Worm (Caenorhabditis elegans) whole organism, young adult: ENCODE results near the gene srw-60.

Experiments used
- B0019.2 ChIP-seq: fragments of 200-800 bp; sonication (Bioruptor generic); conservative IDR thresholded peaks from 2 replicates; pipeline ENCODE4 v1.3.6; 2022; ENCODE audit warnings: missing genetic modification reagents, missing genetic modification characterization, missing compliant biosample characterization
- B0035.1 ChIP-seq: sonication (generic microtip); optimal IDR thresholded peaks from 2 replicates; lab custom pipeline; 2016; ENCODE audit warnings: missing genetic modification characterization, mild to moderate bottlenecking, missing compliant biosample characterization, missing genotype, missing genetic modification reagents
- B0261.1 ChIP-seq: sonication (generic microtip); optimal IDR thresholded peaks from 2 replicates; lab custom pipeline; 2016; ENCODE audit warnings: mild to moderate bottlenecking, missing genetic modification characterization, moderate library complexity, missing compliant biosample characterization
- F33H1.4 ChIP-seq: fragments of 200-800 bp; sonication (Bioruptor generic); IDR thresholded peaks from 2 replicates; pipeline ENCODE4 v1.3.6; 2022; ENCODE audit warnings: missing genetic modification reagents, missing genetic modification characterization, missing compliant biosample characterization
- F37B4.10 ChIP-seq: fragments of 200-800 bp; sonication (Bioruptor generic); IDR thresholded peaks from 2 replicates; pipeline ENCODE4 v1.3.6; 2022; ENCODE audit warnings: missing genetic modification characterization, missing compliant biosample characterization
- T26A5.8 ChIP-seq: sonication (generic microtip); optimal IDR thresholded peaks from 2 replicates; lab custom pipeline; 2016; ENCODE audit warnings: missing genetic modification characterization, missing compliant biosample characterization
- Y53G8AR.9 ChIP-seq: fragments of 200-800 bp; sonication (Bioruptor generic); conservative IDR thresholded peaks from 2 replicates; pipeline ENCODE4 v1.3.6; 2022; ENCODE audit warnings: missing genetic modification reagents, missing genetic modification characterization, missing compliant biosample characterization
- Y56A3A.18 ChIP-seq: fragments of 200-800 bp; sonication (Bioruptor generic); IDR thresholded peaks from 2 replicates; pipeline ENCODE4 v1.3.6; 2022; ENCODE audit warnings: missing genetic modification reagents, missing genetic modification characterization, missing compliant biosample characterization
- Y95B8A.8 ChIP-seq: fragments of 200-800 bp; sonication (Bioruptor generic); IDR thresholded peaks from 2 replicates; pipeline ENCODE4 v1.3.6; 2022; ENCODE audit warnings: missing genetic modification reagents, missing genetic modification characterization, missing compliant biosample characterization
- ZK185.1 ChIP-seq: sonication (generic microtip); optimal IDR thresholded peaks from 2 replicates; lab custom pipeline; 2016; ENCODE audit warnings: mild to moderate bottlenecking, missing genetic modification characterization, missing compliant biosample characterization; ENCODE audit not compliant: poor library complexity, severe bottlenecking
- aptf-2 ChIP-seq: fragments of 200-800 bp; sonication (Bioruptor generic); conservative IDR thresholded peaks from 2 replicates; pipeline ENCODE4 v1.3.6; 2022; ENCODE audit warnings: missing genetic modification reagents, missing genetic modification characterization, missing compliant biosample characterization
- attf-6 ChIP-seq: fragments of 200-800 bp; sonication (Bioruptor generic); IDR thresholded peaks from 2 replicates; pipeline ENCODE4 v1.3.6; 2022; ENCODE audit warnings: missing genetic modification reagents, missing genetic modification characterization, missing compliant biosample characterization
- bed-2 ChIP-seq: fragments of 200-800 bp; sonication (Bioruptor generic); IDR thresholded peaks from 2 replicates; pipeline ENCODE4 v1.3.6; 2022; ENCODE audit warnings: missing genetic modification reagents, missing genetic modification characterization, missing compliant biosample characterization
- ccch-3 ChIP-seq: fragments of 200-800 bp; sonication (Bioruptor generic); optimal IDR thresholded peaks from 2 replicates; lab custom pipeline; 2018; ENCODE audit warnings: mild to moderate bottlenecking, missing genetic modification characterization, missing compliant biosample characterization
- cebp-1 ChIP-seq, 2 experiments: fragments of 200-800 bp in 1 of 2; sonication (Bioruptor generic) in 1 of 2; sonication (generic microtip) in 1 of 2; IDR thresholded peaks in 1 of 2; optimal IDR thresholded peaks in 1 of 2; 2 replicates each; pipeline versions ENCODE4 v1.3.6 to Lab custom; 2017 to 2022; ENCODE audit warnings: missing compliant biosample characterization in 2 of 2, missing genetic modification characterization in 2 of 2, mild to moderate bottlenecking in 1 of 2, missing genetic modification reagents in 1 of 2, moderate library complexity in 1 of 2
- ceh-100 ChIP-seq: fragments of 200-800 bp; sonication (Bioruptor generic); IDR thresholded peaks from 2 replicates; pipeline ENCODE4 v1.3.6; 2022; ENCODE audit warnings: missing genetic modification reagents, missing genetic modification characterization, missing compliant biosample characterization
- die-1 ChIP-seq: sonication (generic microtip); optimal IDR thresholded peaks from 2 replicates; lab custom pipeline; 2016; ENCODE audit warnings: missing genotype, mild to moderate bottlenecking, missing genetic modification characterization, missing compliant biosample characterization
- dpff-1 ChIP-seq: sonication (generic microtip); optimal IDR thresholded peaks from 2 replicates; lab custom pipeline; 2017; ENCODE audit warnings: mild to moderate bottlenecking, missing genetic modification characterization, missing compliant biosample characterization
- egrh-3 ChIP-seq: fragments of 200-800 bp; sonication (Bioruptor generic); IDR thresholded peaks from 2 replicates; pipeline ENCODE4 v1.3.6; 2022; ENCODE audit warnings: missing genetic modification reagents, missing genetic modification characterization, missing compliant biosample characterization
- hmg-1.2 ChIP-seq: fragments of 200-800 bp; sonication (Bioruptor generic); IDR thresholded peaks from 2 replicates; pipeline ENCODE4 v1.3.6; 2022; ENCODE audit warnings: missing genetic modification reagents, missing genetic modification characterization, missing compliant biosample characterization
- hmg-20 ChIP-seq: fragments of 200-800 bp; sonication (Bioruptor generic); IDR thresholded peaks from 2 replicates; pipeline ENCODE4 v1.3.6; 2022; ENCODE audit warnings: missing genetic modification reagents, missing genetic modification characterization, missing compliant biosample characterization
- lin-40 ChIP-seq: sonication (generic microtip); optimal IDR thresholded peaks from 2 replicates; lab custom pipeline; 2016; ENCODE audit warnings: missing genetic modification characterization, mild to moderate bottlenecking, missing compliant biosample characterization, missing genotype, missing genetic modification reagents
- madf-10 ChIP-seq: sonication (generic microtip); optimal IDR thresholded peaks from 2 replicates; lab custom pipeline; 2016; ENCODE audit warnings: mild to moderate bottlenecking, missing genetic modification characterization, missing compliant biosample characterization
- madf-3 ChIP-seq: fragments of 200-800 bp; sonication (Bioruptor generic); IDR thresholded peaks from 2 replicates; pipeline ENCODE4 v1.3.6; 2022; ENCODE audit warnings: missing genetic modification reagents, missing genetic modification characterization, missing compliant biosample characterization
- mcd-1 ChIP-seq: fragments of 200-800 bp; sonication (Bioruptor generic); IDR thresholded peaks from 2 replicates; pipeline ENCODE4 v1.3.6; 2022; ENCODE audit warnings: missing genetic modification reagents, missing genetic modification characterization, missing compliant biosample characterization
- mxl-1 ChIP-seq: sonication (generic microtip); optimal IDR thresholded peaks from 2 replicates; lab custom pipeline; 2016; ENCODE audit warnings: missing genetic modification characterization, missing compliant biosample characterization
- nfya-1 ChIP-seq: sonication (generic microtip); optimal IDR thresholded peaks from 2 replicates; lab custom pipeline; 2017; ENCODE audit warnings: antibody characterized with exemption, missing compliant biosample characterization, missing genetic modification characterization, borderline replicate concordance; ENCODE audit not compliant: insufficient read depth
- nfyb-1 ChIP-seq: fragments of 200-800 bp; sonication (Bioruptor generic); IDR thresholded peaks from 2 replicates; pipeline ENCODE4 v1.3.6; 2022; ENCODE audit warnings: missing genetic modification reagents, missing genetic modification characterization, missing compliant biosample characterization
- nhr-179 ChIP-seq: sonication (generic microtip); optimal IDR thresholded peaks from 2 replicates; lab custom pipeline; 2016; ENCODE audit warnings: mild to moderate bottlenecking, missing genetic modification characterization, missing compliant biosample characterization
- nhr-80 ChIP-seq: sonication (generic microtip); optimal IDR thresholded peaks from 2 replicates; lab custom pipeline; 2016; ENCODE audit warnings: missing genetic modification characterization, missing compliant biosample characterization
- pha-4 ChIP-seq: fragments of 150-350 bp; sonication (generic microtip); optimal IDR thresholded peaks from 2 replicates; lab custom pipeline; 2014; ENCODE audit warnings: missing biosample characterization, missing genetic modification reagents, missing genetic modification characterization
- rpc-1 ChIP-seq, 2 experiments: fragments of 150-350 bp in 1 of 2; sonication (generic microtip) in 1 of 2; optimal IDR thresholded peaks; 2 replicates each; lab custom pipeline; 2014 to 2018; ENCODE audit warnings: missing biosample characterization in 1 of 2, missing genetic modification characterization in 1 of 2, missing genetic modification reagents in 1 of 2, missing genotype in 1 of 2
- snpc-4 ChIP-seq, 5 experiments: fragments of 150-350 bp in 1 of 5; sonication (generic microtip) in 4 of 5; optimal IDR thresholded peaks; 2 replicates each; lab custom pipeline; 2014 to 2018; ENCODE audit warnings: missing genetic modification characterization in 5 of 5, missing biosample characterization in 3 of 5, antibody characterized with exemption in 2 of 5, mild to moderate bottlenecking in 2 of 5, missing compliant biosample characterization in 2 of 5, missing genotype in 2 of 5, moderate library complexity in 2 of 5, missing genetic modification reagents in 1 of 5
- tbx-9 ChIP-seq: sonication (generic microtip); optimal IDR thresholded peaks from 2 replicates; lab custom pipeline; 2016; ENCODE audit warnings: borderline replicate concordance, missing genetic modification characterization, inconsistent platforms, missing compliant biosample characterization
- unc-130 ChIP-seq: sonication (generic microtip); optimal IDR thresholded peaks from 2 replicates; lab custom pipeline; 2016; ENCODE audit warnings: missing genetic modification reagents, missing genetic modification characterization, missing compliant biosample characterization
- zfh-2 ChIP-seq: fragments of 200-800 bp; sonication (Bioruptor generic); conservative IDR thresholded peaks from 2 replicates; pipeline ENCODE4 v1.3.6; 2022; ENCODE audit warnings: missing genetic modification reagents, missing genetic modification characterization, missing compliant biosample characterization
- ztf-3 ChIP-seq: fragments of 200-800 bp; sonication (Bioruptor generic); optimal IDR thresholded peaks from 2 replicates; lab custom pipeline; 2018; ENCODE audit warnings: mild to moderate bottlenecking, missing genetic modification characterization, missing compliant biosample characterization

Gene srw-60

DNA sequence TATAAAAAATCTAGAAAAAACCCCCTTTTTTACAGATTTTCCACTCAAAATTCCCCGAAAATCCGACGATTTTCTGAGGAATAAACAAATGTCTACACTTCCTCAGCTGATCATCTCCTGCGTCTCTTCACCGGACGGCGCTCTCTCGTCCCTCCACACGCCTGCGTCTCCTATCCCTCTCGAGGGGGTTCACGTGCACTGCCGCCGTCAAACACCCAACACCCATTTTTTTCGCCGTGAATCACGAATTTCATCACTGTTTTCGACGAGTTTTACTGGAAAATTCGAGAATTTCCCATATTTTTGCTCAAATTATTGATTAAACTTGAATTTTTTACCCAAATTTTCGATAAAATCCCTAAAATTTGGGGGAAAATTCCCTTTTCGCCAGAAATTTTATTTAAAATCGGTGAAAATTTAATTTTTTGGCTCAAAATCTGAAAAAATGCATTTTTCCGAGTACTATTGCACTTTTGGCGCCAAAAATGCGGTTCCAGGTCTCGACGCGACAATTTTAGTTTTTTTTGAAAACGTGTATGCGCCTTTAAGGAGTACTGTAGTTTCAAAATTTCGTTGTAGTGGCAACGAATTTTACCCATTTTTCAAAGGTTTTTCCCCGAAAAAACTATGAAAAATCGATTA is 37.5 kb upstream of the srw-60 start (continued):
- no peak for TF ChIP-seq B0019.2 (GFP tag; lab: Robert Waterston, UW)
- TF ChIP-seq pha-4 (tag; lab: Kevin White, UChicago), result no peak
- TF ChIP-seq snpc-4 (GFP tag; optimal IDR thresholded peaks at IDR 0.05; lab: Kevin White, UChicago), result peak; percentile 22
- TF ChIP-seq snpc-4 (tag; optimal IDR thresholded peaks at IDR 0.05; lab: Kevin White, UChicago), result peak in 2 of 4 experiments; percentile 39 to 45
- TF ChIP-seq tbx-9 (tag; lab: Kevin White, UChicago), result no peak
- TF ChIP-seq F33H1.4, result peak; percentile 89
- no peak for TF ChIP-seq madf-10 (tag; lab: Kevin White, UChicago)
- TF ChIP-seq Y53G8AR.9 (GFP tag; lab: Robert Waterston, UW), result peak; percentile 49; the same call in 1 of the 2 replicates
- TF ChIP-seq ztf-3 (GFP tag; lab: Kevin White, UChicago), result no peak
- TF ChIP-seq ccch-3 (GFP tag; lab: Kevin White, UChicago), result no peak
- TF ChIP-seq attf-6 (GFP tag; lab: Robert Waterston, UW), result no peak
- peak; percentile 59 for TF ChIP-seq unc-130 (GFP tag; lab: Kevin White, UChicago)
- TF ChIP-seq nfyb-1 (GFP tag; lab: Robert Waterston, UW), result no peak; the same call in 1 of the 2 replicates
- TF ChIP-seq B0035.1 (tag; lab: Kevin White, UChicago), result peak; percentile 40
- peak; percentile 62; the same call in 1 of the 2 replicates for TF ChIP-seq zfh-2 (GFP tag; lab: Robert Waterston, UW)
- no peak for TF ChIP-seq dpff-1
- no peak for TF ChIP-seq aptf-2 (GFP tag; lab: Robert Waterston, UW)
- TF ChIP-seq ceh-100 (GFP tag; lab: Robert Waterston, UW), result 0 out of 2 replicates have a peak, but pooled peaks have one; percentile 21
- no peak for TF ChIP-seq bed-2 (GFP tag; lab: Robert Waterston, UW)
- peak; percentile 40 for TF ChIP-seq lin-40
- TF ChIP-seq Y95B8A.8 (GFP tag; lab: Robert Waterston, UW), result peak; percentile 81
- TF ChIP-seq egrh-3 (GFP tag; lab: Robert Waterston, UW), result no peak
- TF ChIP-seq Y56A3A.18 (GFP tag; lab: Robert Waterston, UW), result no peak
- TF ChIP-seq nhr-179 (tag; lab: Kevin White, UChicago), result no peak
- TF ChIP-seq F37B4.10 (GFP tag; lab: Robert Waterston, UW), result no peak
- TF ChIP-seq nfya-1, result no peak
- TF ChIP-seq die-1 (tag; lab: Kevin White, UChicago), result peak; percentile 0
- TF ChIP-seq T26A5.8, result no peak
- TF ChIP-seq hmg-20 (GFP tag; lab: Robert Waterston, UW), result no peak
- no peak for TF ChIP-seq ZK185.1
- no peak for TF ChIP-seq rpc-1 (optimal IDR thresholded peaks at IDR 0.05; lab: Kevin White, UChicago)
- TF ChIP-seq rpc-1 (tag; optimal IDR thresholded peaks at IDR 0.05; lab: Kevin White, UChicago), result no peak

DNA sequence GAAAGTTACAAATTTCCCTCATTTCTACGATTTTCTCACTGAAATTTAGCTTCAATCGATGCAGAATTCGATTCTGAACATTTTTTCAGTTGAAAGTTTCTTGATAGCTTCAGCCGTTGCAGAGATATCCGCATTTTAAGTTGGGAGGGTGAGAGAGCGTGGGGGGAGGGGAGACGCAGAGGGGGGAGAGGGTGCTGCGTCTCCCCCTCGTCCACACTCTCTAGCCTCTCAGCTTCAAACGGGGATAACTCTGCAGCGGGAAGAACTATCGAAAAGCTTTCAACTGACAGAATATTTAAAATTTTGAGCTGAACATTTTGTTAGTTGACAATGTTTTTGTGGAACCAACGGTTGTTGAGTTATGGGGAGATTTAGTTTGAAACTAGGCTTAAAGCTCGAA is 36.5 kb upstream of the srw-60 start:
- TF ChIP-seq zfh-2 (GFP tag; lab: Robert Waterston, UW) (peak; percentile 79), mcd-1 (GFP tag; lab: Robert Waterston, UW) (0 out of 2 replicates have a peak, but pooled peaks have one; percentile 12), hmg-1.2 (GFP tag; lab: Robert Waterston, UW) (peak; percentile 90), dpff-1 (no peak), egrh-3 (GFP tag; lab: Robert Waterston, UW) (peak; percentile 45; the same call in 1 of the 2 replicates), mxl-1 (tag; lab: Kevin White, UChicago) (no peak)
- TF ChIP-seq, all 124 proteins: peak for 4

DNA sequence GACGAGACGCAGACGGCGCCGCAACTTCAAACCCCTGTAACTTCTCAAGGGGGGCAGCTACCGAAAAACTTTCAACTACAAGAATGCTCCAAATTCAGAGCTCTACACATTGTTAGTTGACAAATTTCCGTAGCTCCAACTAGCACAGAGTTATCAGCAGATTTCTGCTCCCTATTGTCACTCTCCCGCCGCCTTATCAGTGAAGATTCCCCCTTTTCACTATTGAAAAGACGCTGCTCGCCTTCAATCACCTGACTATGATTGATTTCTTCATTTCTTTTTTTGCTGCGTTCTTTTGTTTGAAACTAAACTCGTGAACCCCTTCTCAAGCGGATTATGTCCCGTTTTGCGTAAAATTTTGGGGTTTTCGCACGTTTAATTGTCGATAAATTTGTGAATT is 36.0 kb upstream of the srw-60 start:
- TF ChIP-seq madf-3 (GFP tag; lab: Robert Waterston, UW), result 0 out of 2 replicates have a peak, but pooled peaks have one; percentile 31
- TF ChIP-seq B0261.1 (tag; lab: Kevin White, UChicago), result no peak
- TF ChIP-seq nhr-80 (tag; lab: Kevin White, UChicago), result peak; percentile 63
- 0 out of 2 replicates have a peak, but pooled peaks have one; percentile 15 for TF ChIP-seq Y95B8A.8 (GFP tag; lab: Robert Waterston, UW)
- no peak for TF ChIP-seq attf-6 (GFP tag; lab: Robert Waterston, UW)
- TF ChIP-seq cebp-1 (GFP tag; IDR thresholded peaks at IDR 0.05; lab: Robert Waterston, UW), result no peak
- TF ChIP-seq cebp-1 (tag; optimal IDR thresholded peaks at IDR 0.05; lab: Kevin White, UChicago), result peak; percentile 24
